Worm (Caenorhabditis elegans) whole organism, late embryonic: Measurements from ENCODE around the gene F31D4.5.

Source experiments
- C38D4.7 ChIP-seq: fragments of 200-800 bp; sonication (Bioruptor generic); optimal IDR thresholded peaks from 2 replicates; lab custom pipeline; 2018; ENCODE audit warnings: mild to moderate bottlenecking, missing genetic modification characterization, moderate library complexity, missing compliant biosample characterization
- F13H6.1 ChIP-seq: sonication (generic microtip); optimal IDR thresholded peaks from 2 replicates; lab custom pipeline; 2016; ENCODE audit warnings: missing genetic modification characterization, missing compliant biosample characterization
- K02D7.2 ChIP-seq: sonication (generic microtip); optimal IDR thresholded peaks from 2 replicates; lab custom pipeline; 2017; ENCODE audit warnings: mild to moderate bottlenecking, missing genetic modification characterization, missing compliant biosample characterization
- T23F11.4 ChIP-seq: fragments of 200-800 bp; sonication (Bioruptor generic); optimal IDR thresholded peaks from 2 replicates; lab custom pipeline; 2018; ENCODE audit warnings: mild to moderate bottlenecking, missing genetic modification characterization, missing compliant biosample characterization
- Y22D7AL.16 ChIP-seq: sonication (generic microtip); optimal IDR thresholded peaks from 2 replicates; lab custom pipeline; 2016; ENCODE audit warnings: missing genetic modification characterization, missing compliant biosample characterization
- ahr-1 ChIP-seq: sonication (generic microtip); optimal IDR thresholded peaks from 2 replicates; lab custom pipeline; 2016; ENCODE audit warnings: missing genetic modification characterization, missing compliant biosample characterization
- ama-1 ChIP-seq: fragments of 150-350 bp; optimal IDR thresholded peaks from 2 replicates; lab custom pipeline; 2014
- ceh-2 ChIP-seq: sonication (generic microtip); optimal IDR thresholded peaks from 2 replicates; lab custom pipeline; 2016; ENCODE audit warnings: missing genotype, missing genetic modification characterization, missing compliant biosample characterization
- ceh-22 ChIP-seq: sonication (generic microtip); optimal IDR thresholded peaks from 2 replicates; lab custom pipeline; 2017; ENCODE audit warnings: missing biosample characterization, missing genetic modification characterization
- ceh-24 ChIP-seq: sonication (generic microtip); optimal IDR thresholded peaks from 2 replicates; lab custom pipeline; 2016; ENCODE audit warnings: mild to moderate bottlenecking, missing genetic modification characterization, missing compliant biosample characterization
- ceh-30 ChIP-seq: fragments of 150-350 bp; optimal IDR thresholded peaks from 2 replicates; lab custom pipeline; 2014; ENCODE audit warnings: missing biosample characterization, missing genetic modification characterization
- ceh-31 ChIP-seq: sonication (generic microtip); optimal IDR thresholded peaks from 2 replicates; lab custom pipeline; 2016; ENCODE audit warnings: missing genetic modification characterization, missing compliant biosample characterization
- ceh-45 ChIP-seq: fragments of 200-800 bp; sonication (Bioruptor generic); IDR thresholded peaks from 2 replicates; pipeline ENCODE4 v1.3.6; 2022; ENCODE audit warnings: missing genetic modification reagents, missing genetic modification characterization, missing compliant biosample characterization
- ceh-48 ChIP-seq: sonication (generic microtip); optimal IDR thresholded peaks from 2 replicates; lab custom pipeline; 2016; ENCODE audit warnings: missing genetic modification characterization, inconsistent platforms, missing compliant biosample characterization
- ceh-6 ChIP-seq: fragments of 200-800 bp; sonication (Bioruptor generic); optimal IDR thresholded peaks from 2 replicates; lab custom pipeline; 2018; ENCODE audit warnings: mild to moderate bottlenecking, missing genetic modification characterization, missing compliant biosample characterization
- che-1 ChIP-seq: sonication (generic microtip); optimal IDR thresholded peaks from 2 replicates; lab custom pipeline; 2016; ENCODE audit warnings: mild to moderate bottlenecking, missing genetic modification characterization, missing compliant biosample characterization
- dve-1 ChIP-seq: sonication (generic microtip); optimal IDR thresholded peaks from 2 replicates; lab custom pipeline; 2017; ENCODE audit warnings: antibody characterized with exemption, mild to moderate bottlenecking, missing genetic modification characterization, missing compliant biosample characterization
- elt-2 ChIP-seq: sonication (generic microtip); optimal IDR thresholded peaks from 2 replicates; lab custom pipeline; 2016; ENCODE audit warnings: missing genetic modification reagents, missing genetic modification characterization, missing compliant biosample characterization
- elt-4 ChIP-seq: sonication (generic microtip); optimal IDR thresholded peaks from 2 replicates; lab custom pipeline; 2016; ENCODE audit warnings: missing genetic modification characterization, missing compliant biosample characterization
- eyg-1 ChIP-seq: sonication (generic microtip); optimal IDR thresholded peaks from 2 replicates; lab custom pipeline; 2016; ENCODE audit warnings: missing genotype, missing genetic modification characterization, missing compliant biosample characterization
- fax-1 ChIP-seq: sonication (generic microtip); optimal IDR thresholded peaks from 2 replicates; lab custom pipeline; 2016; ENCODE audit warnings: missing genotype, missing genetic modification characterization, missing compliant biosample characterization
- fkh-10 ChIP-seq: fragments of 150-350 bp; optimal IDR thresholded peaks from 2 replicates; lab custom pipeline; 2014; ENCODE audit warnings: missing biosample characterization, missing genetic modification reagents, missing genetic modification characterization
- hlh-15 ChIP-seq: sonication (generic microtip); optimal IDR thresholded peaks from 2 replicates; lab custom pipeline; 2016; ENCODE audit warnings: missing genetic modification characterization, missing compliant biosample characterization
- hlh-6 ChIP-seq: sonication (generic microtip); optimal IDR thresholded peaks from 2 replicates; lab custom pipeline; 2016; ENCODE audit warnings: missing genotype, missing genetic modification characterization, missing compliant biosample characterization
- hlh-8 ChIP-seq: sonication (generic microtip); optimal IDR thresholded peaks from 2 replicates; lab custom pipeline; 2016; ENCODE audit warnings: missing genotype, missing genetic modification characterization, missing compliant biosample characterization
- lim-6 ChIP-seq: sonication (generic microtip); optimal IDR thresholded peaks from 2 replicates; lab custom pipeline; 2016; ENCODE audit warnings: missing genetic modification characterization, missing compliant biosample characterization
- lin-11 ChIP-seq: fragments of 200-800 bp; sonication (Bioruptor generic); optimal IDR thresholded peaks from 2 replicates; lab custom pipeline; 2018; ENCODE audit warnings: mild to moderate bottlenecking, missing genetic modification characterization, missing compliant biosample characterization
- madf-2 ChIP-seq: sonication (generic microtip); optimal IDR thresholded peaks from 2 replicates; lab custom pipeline; 2017; ENCODE audit warnings: missing genetic modification characterization, missing compliant biosample characterization
- mec-3 ChIP-seq: sonication (generic microtip); optimal IDR thresholded peaks from 2 replicates; lab custom pipeline; 2016; ENCODE audit warnings: borderline replicate concordance, missing genetic modification characterization, missing compliant biosample characterization
- nfya-1 ChIP-seq: sonication (generic microtip); optimal IDR thresholded peaks from 2 replicates; lab custom pipeline; 2017; ENCODE audit warnings: missing genetic modification characterization, mild to moderate bottlenecking, missing compliant biosample characterization, antibody characterized with exemption, moderate library complexity
- nhr-11 ChIP-seq: fragments of 150-350 bp; optimal IDR thresholded peaks from 2 replicates; lab custom pipeline; 2014; ENCODE audit warnings: missing biosample characterization, missing genetic modification characterization
- nhr-232 ChIP-seq: sonication (generic microtip); optimal IDR thresholded peaks from 2 replicates; lab custom pipeline; 2016; ENCODE audit warnings: missing genetic modification characterization, missing compliant biosample characterization
- npax-4 ChIP-seq: sonication (generic microtip); optimal IDR thresholded peaks from 2 replicates; lab custom pipeline; 2016; ENCODE audit warnings: missing genetic modification characterization, missing compliant biosample characterization
- odd-2 ChIP-seq: sonication (generic microtip); optimal IDR thresholded peaks from 2 replicates; lab custom pipeline; 2017; ENCODE audit warnings: antibody characterized with exemption, mild to moderate bottlenecking, missing genetic modification characterization, missing compliant biosample characterization
- pha-4 ChIP-seq: fragments of 150-350 bp; optimal IDR thresholded peaks from 2 replicates; lab custom pipeline; 2018; ENCODE audit warnings: missing biosample characterization, missing genetic modification reagents, missing genetic modification characterization
- pqm-1 ChIP-seq: sonication (generic microtip); optimal IDR thresholded peaks from 2 replicates; lab custom pipeline; 2016; ENCODE audit warnings: missing genetic modification characterization, missing compliant biosample characterization
- pros-1 ChIP-seq: fragments of 150-350 bp; optimal IDR thresholded peaks from 2 replicates; lab custom pipeline; 2014; ENCODE audit warnings: missing biosample characterization, missing genetic modification reagents, missing genetic modification characterization
- ref-2 ChIP-seq: sonication (generic microtip); optimal IDR thresholded peaks from 2 replicates; lab custom pipeline; 2016; ENCODE audit warnings: missing genetic modification characterization, missing compliant biosample characterization
- rnt-1 ChIP-seq: sonication (generic microtip); optimal IDR thresholded peaks from 2 replicates; lab custom pipeline; 2016; ENCODE audit warnings: missing genetic modification characterization, missing compliant biosample characterization
- sdc-2 ChIP-seq: sonication (generic microtip); optimal IDR thresholded peaks from 2 replicates; lab custom pipeline; 2016; ENCODE audit warnings: missing genotype, missing genetic modification characterization, missing compliant biosample characterization
- sox-2 ChIP-seq: fragments of 200-800 bp; sonication (Bioruptor generic); IDR thresholded peaks from 2 replicates; pipeline ENCODE4 v1.3.6; 2022; ENCODE audit warnings: missing genetic modification reagents, missing genetic modification characterization, missing compliant biosample characterization
- syd-9 ChIP-seq: sonication (generic microtip); optimal IDR thresholded peaks from 2 replicates; lab custom pipeline; 2016; ENCODE audit warnings: mild to moderate bottlenecking, missing genetic modification characterization, moderate library complexity, missing compliant biosample characterization
- tbx-2 ChIP-seq: sonication (generic microtip); optimal IDR thresholded peaks from 2 replicates; lab custom pipeline; 2016; ENCODE audit warnings: missing genetic modification characterization, missing compliant biosample characterization
- tbx-7 ChIP-seq: sonication (generic microtip); optimal IDR thresholded peaks from 2 replicates; lab custom pipeline; 2016; ENCODE audit warnings: missing genotype, missing genetic modification characterization, missing compliant biosample characterization
- ttx-3 ChIP-seq: sonication (generic microtip); optimal IDR thresholded peaks from 2 replicates; lab custom pipeline; 2016; ENCODE audit warnings: missing genetic modification reagents, missing genetic modification characterization, missing compliant biosample characterization
- unc-55 ChIP-seq: sonication (generic microtip); optimal IDR thresholded peaks from 2 replicates; lab custom pipeline; 2017; ENCODE audit warnings: missing biosample characterization, missing genetic modification reagents, missing genetic modification characterization
- unc-86 ChIP-seq: sonication (generic microtip); optimal IDR thresholded peaks from 2 replicates; lab custom pipeline; 2016; ENCODE audit warnings: missing genetic modification characterization, missing compliant biosample characterization
- zip-5 ChIP-seq: sonication (generic microtip); optimal IDR thresholded peaks from 2 replicates; lab custom pipeline; 2016; ENCODE audit warnings: missing genetic modification characterization, missing compliant biosample characterization

The F31D4.5 gene

DNA sequence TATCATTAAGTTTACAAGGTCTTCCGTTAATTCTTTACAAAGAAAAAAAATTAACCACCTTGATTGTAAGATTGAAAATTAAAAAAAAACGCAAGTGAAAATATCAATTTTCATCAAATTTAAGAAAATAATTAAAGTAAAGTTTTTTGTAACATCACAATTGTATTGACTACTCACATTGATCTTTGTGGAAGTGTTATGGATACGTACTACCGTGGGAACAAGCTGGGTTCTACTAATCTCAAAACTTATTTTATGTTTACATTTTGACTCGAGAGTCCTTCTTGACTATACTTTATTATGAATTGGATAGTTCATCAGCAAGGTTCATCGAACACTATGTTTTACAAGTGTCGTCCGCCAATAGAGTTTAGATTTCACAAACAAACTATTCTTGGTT lies 24.4 kb upstream of the F31D4.5 start, which contains the start of gene num-1:
Gene num-1, plus strand, starts transcription at position 301 of the 400 bp plus-strand sequence.
- TF ChIP-seq unc-55 (no peak), sox-2 (no peak), nfya-1 (tag; lab: Kevin White, UChicago) (no peak), zip-5 (tag; lab: Kevin White, UChicago) (no peak), hlh-8 (tag; lab: Kevin White, UChicago) (no peak), fkh-10 (no peak), ama-1 (lab: Kevin White, UChicago) (no peak), F13H6.1 (no peak), dve-1 (tag; lab: Kevin White, UChicago) (no peak), C38D4.7 (GFP tag; lab: Kevin White, UChicago) (no peak)

DNA sequence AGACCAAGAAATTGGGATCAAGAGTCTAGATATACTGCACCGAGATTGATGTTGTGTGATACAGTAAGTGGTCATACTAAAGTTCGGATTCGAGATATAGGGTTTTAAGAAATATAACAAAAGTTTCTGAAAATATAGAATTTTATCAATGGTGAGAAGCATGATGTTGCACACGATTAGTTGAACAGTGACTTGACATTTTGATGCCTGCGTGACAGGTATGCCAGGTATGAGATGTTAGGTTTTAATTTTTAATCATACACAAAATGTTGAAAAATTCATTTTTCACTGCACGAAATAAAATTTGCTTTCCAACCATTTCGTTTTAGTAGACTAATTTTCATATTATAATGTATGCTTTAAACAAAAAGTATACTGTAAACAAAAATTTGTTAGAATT lies 23.5 kb upstream of the F31D4.5 start:
- TF ChIP-seq K02D7.2 (tag; lab: Kevin White, UChicago) (no peak), tbx-7 (tag; lab: Kevin White, UChicago) (no peak), madf-2 (tag; lab: Kevin White, UChicago) (no peak), nhr-11 (no peak), syd-9 (tag; lab: Kevin White, UChicago) (no peak), hlh-6 (tag; lab: Kevin White, UChicago) (no peak), odd-2 (tag; lab: Kevin White, UChicago) (no peak), nhr-232 (no peak), che-1 (tag; lab: Kevin White, UChicago) (no peak), ama-1 (lab: Kevin White, UChicago) (no peak), nfya-1 (tag; lab: Kevin White, UChicago) (no peak), C38D4.7 (GFP tag; lab: Kevin White, UChicago) (no peak), eyg-1 (tag; lab: Kevin White, UChicago) (no peak), ceh-45 (GFP tag; lab: Robert Waterston, UW) (no peak), lim-6 (tag; lab: Kevin White, UChicago) (no peak)

DNA sequence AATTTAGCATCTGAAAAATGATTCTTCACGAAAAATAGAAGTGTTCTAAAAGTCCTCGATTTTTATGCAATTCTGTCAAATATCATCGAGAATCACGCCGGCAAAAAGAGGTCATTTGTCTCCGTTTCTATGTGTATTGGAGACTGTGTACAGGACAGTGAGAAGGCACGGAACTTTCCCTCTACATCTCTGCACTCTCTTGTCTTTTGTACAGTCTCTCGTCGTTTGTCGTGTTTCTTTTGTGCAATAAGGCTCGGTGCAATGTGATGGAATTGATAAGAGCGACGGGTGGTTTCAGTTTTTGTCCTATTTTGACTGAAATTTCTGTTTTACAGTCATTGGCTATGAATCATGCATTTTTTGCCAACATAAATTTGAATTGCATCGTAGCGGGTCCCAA lies 22.0 kb upstream of the F31D4.5 start:
- TF ChIP-seq ceh-6 (GFP tag; lab: Kevin White, UChicago) (no peak), eyg-1 (tag; lab: Kevin White, UChicago) (no peak), fax-1 (tag; lab: Kevin White, UChicago) (no peak), odd-2 (tag; lab: Kevin White, UChicago) (no peak), Y22D7AL.16 (no peak), elt-2 (peak; percentile 18), ttx-3 (tag; lab: Kevin White, UChicago) (no peak), ceh-30 (tag; lab: Kevin White, UChicago) (no peak), che-1 (tag; lab: Kevin White, UChicago) (no peak)
- TF ChIP-seq, all 69 proteins: peak for 1

DNA sequence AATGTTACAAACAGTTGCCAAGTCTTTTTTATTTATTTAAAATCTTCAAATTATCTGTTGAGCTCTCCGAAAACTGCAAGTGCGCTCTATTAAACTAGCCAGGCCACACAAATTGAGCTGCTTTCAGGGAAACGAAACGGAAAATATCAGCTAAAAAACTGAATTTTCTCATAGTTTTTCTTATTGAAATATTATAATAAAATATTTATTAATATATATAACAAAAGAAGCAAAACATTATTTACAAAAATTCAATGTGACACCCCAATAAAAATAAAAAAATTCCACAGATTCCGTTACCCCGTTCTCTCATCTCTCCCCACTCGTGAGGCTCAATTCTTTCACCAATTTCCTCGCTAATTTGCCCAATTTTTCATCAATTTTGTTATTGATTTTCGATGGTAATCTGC lies 21.3 kb upstream of the F31D4.5 start:
- TF ChIP-seq pha-4 (tag; lab: Kevin White, UChicago) = no peak
- peak; percentile 58 for TF ChIP-seq hlh-8 (tag; lab: Kevin White, UChicago)
- TF ChIP-seq eyg-1 (tag; lab: Kevin White, UChicago) = no peak
- TF ChIP-seq pqm-1 (tag; lab: Kevin White, UChicago) = no peak
- TF ChIP-seq pros-1 (tag; lab: Kevin White, UChicago) = no peak
- TF ChIP-seq ceh-2 = no peak
- TF ChIP-seq sdc-2 = no peak
- no peak for TF ChIP-seq ceh-22 (tag; lab: Kevin White, UChicago)
- no peak for TF ChIP-seq odd-2 (tag; lab: Kevin White, UChicago)
- no peak for TF ChIP-seq K02D7.2 (tag; lab: Kevin White, UChicago)
- no peak for TF ChIP-seq rnt-1 (tag; lab: Kevin White, UChicago)
- no peak for TF ChIP-seq fkh-10
- peak; percentile 72 for TF ChIP-seq tbx-2 (tag; lab: Kevin White, UChicago)
- TF ChIP-seq ceh-45 (GFP tag; lab: Robert Waterston, UW) = no peak
- no peak for TF ChIP-seq hlh-6 (tag; lab: Kevin White, UChicago)
- TF ChIP-seq npax-4 = no peak
- TF ChIP-seq T23F11.4 (GFP tag; lab: Kevin White, UChicago) = no peak
- TF ChIP-seq ahr-1 (tag; lab: Kevin White, UChicago) = peak; percentile 69
- TF ChIP-seq unc-86 (tag; lab: Kevin White, UChicago) = peak; percentile 55
- peak; percentile 72 for TF ChIP-seq ceh-31 (tag; lab: Kevin White, UChicago)
- no peak for TF ChIP-seq nhr-11
- no peak for TF ChIP-seq ceh-24 (tag; lab: Kevin White, UChicago)
- TF ChIP-seq dve-1 (tag; lab: Kevin White, UChicago) = no peak
- TF ChIP-seq hlh-15 (tag; lab: Kevin White, UChicago) = no peak
- TF ChIP-seq lin-11 (tag; lab: Kevin White, UChicago) = no peak
- peak; percentile 64 for TF ChIP-seq ceh-48
- TF ChIP-seq elt-4 (tag; lab: Kevin White, UChicago) = no peak
- TF ChIP-seq ref-2 (tag; lab: Kevin White, UChicago) = no peak
- TF ChIP-seq mec-3 (tag; lab: Kevin White, UChicago) = no peak
